Fruit fly (Drosophila melanogaster): ENCODE data around the gene Ppi1.

- no peak for TF ChIP-seq psq (optimal IDR thresholded peaks at IDR 0.05)
- TF ChIP-seq Myc (optimal IDR thresholded peaks at IDR 0.05): no peak
- TF ChIP-seq ttk (optimal IDR thresholded peaks at IDR 0.05): no peak
- no peak for TF ChIP-seq insv (optimal IDR thresholded peaks at IDR 0.05)
Observed at dm6 chr3R:30108639-30109038, 20.3 kb downstream of the Ppi1 start.

Measured in Kc167 (cell line).